Worm (Caenorhabditis elegans): ENCODE data around the gene srx-134.

DNA sequence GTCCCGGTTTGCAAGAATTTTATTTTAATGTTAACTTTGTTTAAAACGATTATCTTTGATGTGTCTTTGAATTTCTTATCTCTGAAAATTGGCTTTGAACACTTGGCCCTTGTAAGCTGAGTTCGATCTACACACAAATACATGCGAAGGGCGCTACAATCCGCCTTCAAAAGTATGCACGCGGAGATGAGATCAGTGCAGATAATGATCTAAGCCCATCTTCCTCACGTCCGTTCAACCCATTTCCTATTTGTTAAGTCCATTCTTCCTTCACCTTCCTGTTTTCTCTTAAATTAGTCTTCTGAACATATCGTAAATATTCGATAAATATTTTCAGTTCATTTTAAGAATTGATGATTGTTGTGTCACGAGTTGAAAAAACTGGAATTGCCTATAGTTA lies 10.1 kb upstream of the srx-134 start, which contains the start of gene nhr-175:
- no peak for TF ChIP-seq nhr-28 (tag; optimal IDR thresholded peaks at IDR 0.05)
- no peak for TF ChIP-seq blmp-1 (tag; optimal IDR thresholded peaks at IDR 0.05)
- TF ChIP-seq unc-62 (GFP tag; optimal IDR thresholded peaks at IDR 0.05) = no peak
- TF ChIP-seq elt-3 (tag; optimal IDR thresholded peaks at IDR 0.05) = no peak
- no peak for TF ChIP-seq nhr-237 (tag; optimal IDR thresholded peaks at IDR 0.05)
- no peak for TF ChIP-seq lsy-2 (tag; optimal IDR thresholded peaks at IDR 0.05)

Data from whole organism, mixed stage, embryonic.